Fruit fly (Drosophila melanogaster): Measurements from ENCODE around the gene CG15547.

dm6 chr3R:30870317-30870878, 12.9 kb downstream of the CG15547 start:
- TF ChIP-seq CG8478 (optimal IDR thresholded peaks at IDR 0.05) = no peak
- no peak for TF ChIP-seq EcR (GFP tag; optimal IDR thresholded peaks at IDR 0.05)
- TF ChIP-seq usp (GFP tag; optimal IDR thresholded peaks at IDR 0.05) = no peak
- no peak for TF ChIP-seq psq (optimal IDR thresholded peaks at IDR 0.05)
- no peak for TF ChIP-seq pan (optimal IDR thresholded peaks at IDR 0.05)

Measured in whole organism.